Worm (Caenorhabditis elegans): ENCODE data around the gene F45G2.8.

- no peak for TF ChIP-seq ceh-6 (GFP tag; optimal IDR thresholded peaks at IDR 0.05)
- no peak for TF ChIP-seq ceh-24 (tag; optimal IDR thresholded peaks at IDR 0.05)
- TF ChIP-seq ceh-45 (GFP tag; IDR thresholded peaks at IDR 0.05): no peak
- no peak for TF ChIP-seq pha-4 (tag; optimal IDR thresholded peaks at IDR 0.05)
- no peak for TF ChIP-seq ceh-14 (tag; optimal IDR thresholded peaks at IDR 0.05)
- TF ChIP-seq elt-2 (tag; optimal IDR thresholded peaks at IDR 0.05): no peak
- TF ChIP-seq nhr-232 (tag; optimal IDR thresholded peaks at IDR 0.05): no peak
- no peak for TF ChIP-seq pha-2 (tag; optimal IDR thresholded peaks at IDR 0.05)
- TF ChIP-seq ama-1 (optimal IDR thresholded peaks at IDR 0.05): no peak
- no peak for TF ChIP-seq ceh-48 (tag; optimal IDR thresholded peaks at IDR 0.05)
These were observed 46.4 kb downstream of the F45G2.8 start, which contains the start of gene T03F6.3 for ce11 chrIII:13389078-13389477.

Measured in whole organism, late embryonic.